Fruit fly (Drosophila melanogaster): ENCODE data around the gene Cka.

Gene Cka

DNA sequence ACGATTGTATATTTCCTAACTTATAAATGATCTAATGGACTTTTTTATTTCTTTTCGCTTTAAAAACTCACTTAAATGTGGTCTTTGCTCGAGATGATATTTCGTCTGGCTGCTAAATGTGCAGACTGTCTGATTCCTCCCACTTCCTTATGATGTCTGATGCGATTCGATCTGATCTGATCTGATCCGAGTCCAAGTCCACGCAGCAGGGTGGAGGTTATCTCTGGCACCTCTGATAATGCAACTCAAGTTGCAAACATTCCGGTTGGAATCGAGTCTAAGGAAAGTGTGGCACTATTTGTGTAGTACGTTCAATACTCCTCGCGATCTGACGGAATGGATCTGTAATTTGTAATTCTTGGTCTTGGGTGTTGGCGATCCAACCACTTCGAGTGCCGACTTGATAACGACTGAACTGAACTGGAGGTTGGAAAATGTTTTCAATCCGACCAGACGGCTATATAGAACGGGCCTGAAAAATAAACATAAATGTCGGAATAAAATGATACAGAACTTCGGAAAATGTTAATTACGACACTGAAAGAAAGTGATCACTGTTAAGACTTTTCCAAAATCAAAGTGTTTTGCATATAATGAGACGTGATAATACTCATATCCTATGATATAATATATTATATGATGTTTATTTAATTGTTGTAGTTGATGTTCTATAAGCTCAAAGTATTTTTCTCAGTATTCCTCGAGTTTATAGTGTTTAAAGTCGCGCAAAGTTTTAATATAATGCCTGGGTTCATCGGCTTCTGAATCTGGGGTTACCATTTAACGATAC is 33.0 kb upstream of the Cka start:
- TF ChIP-seq Hr96 (GFP tag; optimal IDR thresholded peaks at IDR 0.05) (no peak), CG11617 (GFP tag; optimal IDR thresholded peaks at IDR 0.05) (no peak), tj (GFP tag; optimal IDR thresholded peaks at IDR 0.05) (no peak), CG12768 (GFP tag; optimal IDR thresholded peaks at IDR 0.05) (no peak), cic (GFP tag; optimal IDR thresholded peaks at IDR 0.05) (no peak), CG14711 (tag; optimal IDR thresholded peaks at IDR 0.05) (no peak), CG7101 (tag; optimal IDR thresholded peaks at IDR 0.05) (no peak), CG1620 (GFP tag; optimal IDR thresholded peaks at IDR 0.05) (no peak), CG5204 (GFP tag; optimal IDR thresholded peaks at IDR 0.05) (no peak)

- TF ChIP-seq CG14711 (tag; optimal IDR thresholded peaks at IDR 0.05) (no peak), pad (GFP tag; optimal IDR thresholded peaks at IDR 0.05) (no peak), CG11617 (GFP tag; optimal IDR thresholded peaks at IDR 0.05) (no peak), toe (GFP tag; optimal IDR thresholded peaks at IDR 0.05) (no peak), CG1620 (GFP tag; optimal IDR thresholded peaks at IDR 0.05) (no peak), CG12768 (GFP tag; optimal IDR thresholded peaks at IDR 0.05) (no peak), kay (GFP tag; ENCODE audit: borderline replicate concordance) (no peak), CG5204 (GFP tag; optimal IDR thresholded peaks at IDR 0.05) (no peak), CG7101 (tag; optimal IDR thresholded peaks at IDR 0.05) (no peak), CG7045 (GFP tag; optimal IDR thresholded peaks at IDR 0.05) (no peak), tj (GFP tag; optimal IDR thresholded peaks at IDR 0.05) (no peak), cnc (optimal IDR thresholded peaks at IDR 0.05) (no peak)
Observed at dm6 chr2L:7998080-7998457, 32.5 kb upstream of the Cka start, which contains the start of gene CG7227. CG7227 (minus strand) TSS chr2L:7998151.

- peak; percentile 28 for TF ChIP-seq ovo (GFP tag; optimal IDR thresholded peaks at IDR 0.05)
- TF ChIP-seq tj (GFP tag; optimal IDR thresholded peaks at IDR 0.05) = peak; percentile 27
- TF ChIP-seq CG11617 (GFP tag; optimal IDR thresholded peaks at IDR 0.05) = peak; percentile 1
- no peak for TF ChIP-seq toe (GFP tag; optimal IDR thresholded peaks at IDR 0.05)
- TF ChIP-seq bab1 (GFP tag; optimal IDR thresholded peaks at IDR 0.05) = peak; percentile 39
- TF ChIP-seq cnc (optimal IDR thresholded peaks at IDR 0.05) = no peak
- TF ChIP-seq Hr96 (GFP tag; optimal IDR thresholded peaks at IDR 0.05) = no peak
- TF ChIP-seq CG12768 (GFP tag; optimal IDR thresholded peaks at IDR 0.05) = peak; percentile 42
- no peak for TF ChIP-seq CG5204 (GFP tag; optimal IDR thresholded peaks at IDR 0.05)
- TF ChIP-seq CG7045 (GFP tag; optimal IDR thresholded peaks at IDR 0.05) = no peak
- TF ChIP-seq Clk (GFP tag; optimal IDR thresholded peaks at IDR 0.05) = no peak
- TF ChIP-seq CG7101 (tag; optimal IDR thresholded peaks at IDR 0.05) = peak; percentile 34
- no peak for TF ChIP-seq Crg-1 (GFP tag; optimal IDR thresholded peaks at IDR 0.05)
- no peak for TF ChIP-seq kay (GFP tag; ENCODE audit: borderline replicate concordance)
- peak; percentile 51 for TF ChIP-seq CG33017 (tag; optimal IDR thresholded peaks at IDR 0.05)
- peak; percentile 63 for TF ChIP-seq Mnt (GFP tag; optimal IDR thresholded peaks at IDR 0.05)
- peak; percentile 87 for TF ChIP-seq CG14711 (tag; optimal IDR thresholded peaks at IDR 0.05)
- TF ChIP-seq CG1620 (GFP tag; optimal IDR thresholded peaks at IDR 0.05) = no peak
- TF ChIP-seq cic (GFP tag; optimal IDR thresholded peaks at IDR 0.05) = peak; percentile 50
- TF ChIP-seq pad (GFP tag; optimal IDR thresholded peaks at IDR 0.05) = no peak
Observed at dm6 chr2L:7998655-7999054, 31.9 kb upstream of the Cka start, which contains the start of gene Sirup. Sirup (plus strand) TSS chr2L:7998869.

DNA sequence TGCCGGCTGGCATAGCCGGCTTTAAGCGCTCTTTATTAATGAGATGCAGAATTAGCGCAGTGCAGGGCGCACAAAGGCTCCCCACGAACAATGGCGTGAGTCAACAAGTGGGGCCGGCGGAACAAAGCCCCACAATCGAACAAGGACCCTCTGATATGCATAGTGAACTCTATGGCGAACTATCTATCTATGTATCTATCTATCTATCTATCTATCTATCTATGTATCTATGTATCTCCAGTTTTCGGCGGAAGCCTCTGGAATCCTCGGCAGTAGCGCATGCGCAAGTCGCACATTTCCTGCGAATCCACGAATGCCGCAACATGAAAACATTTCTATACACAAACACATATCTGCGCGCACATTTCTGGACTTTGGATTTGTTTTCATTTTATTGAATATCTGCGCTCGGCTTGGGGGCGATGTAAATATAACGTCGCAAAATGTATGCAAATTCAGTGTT is 29.9 kb upstream of the Cka start:
- TF ChIP-seq CG7045 (GFP tag; optimal IDR thresholded peaks at IDR 0.05) (peak; percentile 66), Hr96 (GFP tag; optimal IDR thresholded peaks at IDR 0.05) (no peak), cic (GFP tag; optimal IDR thresholded peaks at IDR 0.05) (peak; percentile 57), Crg-1 (GFP tag; optimal IDR thresholded peaks at IDR 0.05) (no peak), kay (GFP tag; ENCODE audit: borderline replicate concordance) (peak; percentile 92), CG14711 (tag; optimal IDR thresholded peaks at IDR 0.05) (peak; percentile 28), CG7101 (tag; optimal IDR thresholded peaks at IDR 0.05) (no peak), CG12768 (GFP tag; optimal IDR thresholded peaks at IDR 0.05) (peak; percentile 70), Mnt (GFP tag; optimal IDR thresholded peaks at IDR 0.05) (peak; percentile 46), CG33017 (tag; optimal IDR thresholded peaks at IDR 0.05) (peak; percentile 67), CG5204 (GFP tag; optimal IDR thresholded peaks at IDR 0.05) (no peak), tj (GFP tag; optimal IDR thresholded peaks at IDR 0.05) (no peak), ovo (GFP tag; optimal IDR thresholded peaks at IDR 0.05) (no peak), CG1620 (GFP tag; optimal IDR thresholded peaks at IDR 0.05) (no peak), CG11617 (GFP tag; optimal IDR thresholded peaks at IDR 0.05) (peak; percentile 27), toe (GFP tag; optimal IDR thresholded peaks at IDR 0.05) (no peak), Clk (GFP tag; optimal IDR thresholded peaks at IDR 0.05) (no peak), cnc (optimal IDR thresholded peaks at IDR 0.05) (no peak)

DNA sequence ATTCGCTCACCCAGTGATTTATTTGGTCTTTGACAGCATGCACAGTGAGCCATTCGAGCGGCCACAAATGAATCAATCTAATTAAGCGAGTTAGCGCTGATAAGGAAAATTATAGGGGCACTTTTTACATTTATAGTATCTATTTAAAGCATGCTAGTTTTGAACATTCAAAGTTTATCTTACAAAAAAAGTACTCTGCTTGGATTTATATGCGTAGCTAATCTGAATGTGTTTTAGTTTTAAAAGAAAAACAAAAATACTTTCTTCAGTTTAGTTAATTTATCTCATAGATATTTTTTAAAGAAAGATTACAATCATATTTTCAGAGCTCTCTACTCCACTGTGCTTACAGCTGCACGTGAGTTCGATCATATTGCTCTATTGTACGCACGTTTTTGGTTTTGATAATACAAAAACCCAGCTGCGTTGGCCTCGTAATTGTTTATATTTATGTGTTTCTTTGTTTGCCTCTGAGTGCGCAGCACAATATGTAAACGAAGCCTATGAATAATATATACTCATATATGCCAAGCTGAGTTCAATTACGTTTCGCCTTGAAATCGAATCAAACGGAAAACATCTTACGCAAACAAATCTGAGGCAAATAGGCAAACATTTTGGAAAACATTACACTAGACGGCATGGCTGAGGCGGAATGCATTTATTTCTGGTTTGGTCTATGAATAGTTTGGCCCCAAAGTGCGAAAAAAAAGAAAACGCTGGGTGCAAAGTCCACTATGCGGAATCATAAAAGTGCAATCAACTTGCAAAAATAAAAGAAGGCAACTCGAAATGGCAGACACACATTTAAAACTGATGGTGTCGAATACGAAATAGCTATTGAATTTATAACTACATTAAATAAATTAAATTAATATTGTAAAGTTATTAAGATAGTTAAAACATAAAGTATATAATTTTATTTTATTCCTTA is 28.6 kb upstream of the Cka start:
- no peak for TF ChIP-seq ovo (GFP tag; optimal IDR thresholded peaks at IDR 0.05)
- peak; percentile 40 for TF ChIP-seq CG7101 (tag; optimal IDR thresholded peaks at IDR 0.05)
- TF ChIP-seq bab1 (GFP tag; optimal IDR thresholded peaks at IDR 0.05) = peak; percentile 24
- TF ChIP-seq pad (GFP tag; optimal IDR thresholded peaks at IDR 0.05) = peak; percentile 19
- TF ChIP-seq CG33017 (tag; optimal IDR thresholded peaks at IDR 0.05) = peak; percentile 14
- peak; percentile 77 for TF ChIP-seq kay (GFP tag; ENCODE audit: borderline replicate concordance)
- TF ChIP-seq CG14711 (tag; optimal IDR thresholded peaks at IDR 0.05) = peak; percentile 48
- peak; percentile 9 for TF ChIP-seq Mnt (GFP tag; optimal IDR thresholded peaks at IDR 0.05)
- no peak for TF ChIP-seq toe (GFP tag; optimal IDR thresholded peaks at IDR 0.05)
- no peak for TF ChIP-seq Crg-1 (GFP tag; optimal IDR thresholded peaks at IDR 0.05)
